Worm (Caenorhabditis elegans) whole organism, L4/young adult: Measurements from ENCODE around the gene glt-1.

Experiments
- W03F9.2 ChIP-seq: fragments of 150-350 bp; optimal IDR thresholded peaks from 2 replicates; lab custom pipeline; 2014; ENCODE audit warnings: missing biosample characterization, missing genetic modification characterization
- dao-5 ChIP-seq: sonication (generic microtip); optimal IDR thresholded peaks from 2 replicates; lab custom pipeline; 2016; ENCODE audit warnings: missing genotype, missing genetic modification characterization, moderate library complexity, missing compliant biosample characterization
- him-1 ChIP-seq: sonication (generic microtip); optimal IDR thresholded peaks from 2 replicates; lab custom pipeline; 2016; ENCODE audit warnings: missing genotype, missing genetic modification reagents, missing genetic modification characterization, missing compliant biosample characterization

- TF ChIP-seq him-1 (tag; lab: Kevin White, UChicago) (no peak), dao-5 (tag; lab: Kevin White, UChicago) (no peak), W03F9.2 (no peak)
Measured at ce11 chrX:3500903-3501302, 5.1 kb downstream of the glt-1 start.
